Worm (Caenorhabditis elegans) whole organism, L1 larva: Measurements from ENCODE around the gene hil-6.

Experiments
- C04F5.9 ChIP-seq: sonication (generic microtip); optimal IDR thresholded peaks from 2 replicates; lab custom pipeline; 2016; ENCODE audit warnings: missing genetic modification characterization, missing compliant biosample characterization
- C16A3.4 ChIP-seq: fragments of 150-350 bp; optimal IDR thresholded peaks from 2 replicates; lab custom pipeline; 2014; ENCODE audit warnings: missing biosample characterization, missing genetic modification characterization
- C34B4.2 ChIP-seq: sonication (generic microtip); optimal IDR thresholded peaks from 2 replicates; lab custom pipeline; 2017; ENCODE audit warnings: mild to moderate bottlenecking, missing genetic modification characterization, missing compliant biosample characterization
- F16B12.6 ChIP-seq: fragments of 150-350 bp; optimal IDR thresholded peaks from 2 replicates; lab custom pipeline; 2014; ENCODE audit warnings: missing biosample characterization, missing genetic modification characterization
- aha-1 ChIP-seq: fragments of 150-350 bp; optimal IDR thresholded peaks from 2 replicates; lab custom pipeline; 2014; ENCODE audit warnings: missing biosample characterization, missing genetic modification characterization
- aly-2 ChIP-seq: fragments of 150-350 bp; optimal IDR thresholded peaks from 2 replicates; lab custom pipeline; 2014; ENCODE audit warnings: missing biosample characterization, missing genetic modification characterization
- blmp-1 ChIP-seq: fragments of 150-350 bp; optimal IDR thresholded peaks from 2 replicates; lab custom pipeline; 2014; ENCODE audit warnings: missing biosample characterization, missing genetic modification characterization
- ceh-63 ChIP-seq: fragments of 200-800 bp; sonication (Bioruptor generic); optimal IDR thresholded peaks from 2 replicates; lab custom pipeline; 2018; ENCODE audit warnings: mild to moderate bottlenecking, missing genetic modification characterization, missing compliant biosample characterization
- ceh-8 ChIP-seq: fragments of 200-800 bp; sonication (Bioruptor generic); optimal IDR thresholded peaks from 2 replicates; lab custom pipeline; 2018; ENCODE audit warnings: mild to moderate bottlenecking, missing genetic modification characterization, moderate library complexity, missing compliant biosample characterization
- ceh-90 ChIP-seq: sonication (generic microtip); optimal IDR thresholded peaks from 2 replicates; lab custom pipeline; 2016; ENCODE audit warnings: missing genetic modification characterization, missing compliant biosample characterization
- dpl-1 ChIP-seq, 3 experiments: fragments of 150-350 bp in 2 of 3; sonication (generic microtip) in 1 of 3; optimal IDR thresholded peaks; 2 replicates each; lab custom pipeline; 2014 to 2017; ENCODE audit warnings: missing biosample characterization in 3 of 3, missing genetic modification characterization in 3 of 3, missing genetic modification reagents in 3 of 3
- egl-13 ChIP-seq: sonication (generic microtip); optimal IDR thresholded peaks from 2 replicates; lab custom pipeline; 2016; ENCODE audit warnings: missing genotype, missing genetic modification reagents, missing genetic modification characterization, missing compliant biosample characterization
- egl-27 ChIP-seq, 2 experiments: fragments of 150-350 bp in 1 of 2; sonication (generic microtip); optimal IDR thresholded peaks; 3 replicates each; lab custom pipeline; 2017 to 2018; ENCODE audit warnings: missing biosample characterization in 2 of 2, missing genetic modification characterization in 2 of 2, missing genetic modification reagents in 2 of 2
- elt-2 ChIP-seq: sonication (generic microtip); optimal IDR thresholded peaks from 2 replicates; lab custom pipeline; 2016; ENCODE audit warnings: missing genetic modification characterization, mild to moderate bottlenecking, inconsistent platforms, missing compliant biosample characterization, missing genetic modification reagents
- elt-3 ChIP-seq, 6 experiments: fragments of 150-350 bp in 1 of 6; sonication (generic microtip); optimal IDR thresholded peaks; 2 replicates each; lab custom pipeline; 2017 to 2018; ENCODE audit warnings: missing biosample characterization in 6 of 6, missing genetic modification characterization in 6 of 6, inconsistent platforms in 1 of 6
- ets-5 ChIP-seq: fragments of 200-800 bp; sonication (Bioruptor generic); IDR thresholded peaks from 2 replicates; pipeline ENCODE4 v1.3.6; 2022; ENCODE audit warnings: missing genetic modification characterization, missing compliant biosample characterization
- fkh-10 ChIP-seq: sonication (generic microtip); optimal IDR thresholded peaks from 2 replicates; lab custom pipeline; 2017; ENCODE audit warnings: missing biosample characterization, missing genetic modification reagents, missing genetic modification characterization
- fkh-4 ChIP-seq: sonication (generic microtip); optimal IDR thresholded peaks from 2 replicates; lab custom pipeline; 2016; ENCODE audit warnings: missing compliant biosample characterization, missing genetic modification characterization, borderline replicate concordance
- fkh-8 ChIP-seq: sonication (generic microtip); optimal IDR thresholded peaks from 2 replicates; lab custom pipeline; 2016; ENCODE audit warnings: mild to moderate bottlenecking, missing genetic modification characterization, missing compliant biosample characterization
- fos-1 ChIP-seq: fragments of 150-350 bp; optimal IDR thresholded peaks from 2 replicates; lab custom pipeline; 2014; ENCODE audit warnings: missing biosample characterization, missing genetic modification characterization
- hpl-2 ChIP-seq: fragments of 150-350 bp; optimal IDR thresholded peaks from 2 replicates; lab custom pipeline; 2014; ENCODE audit warnings: missing biosample characterization, missing genetic modification reagents, missing genetic modification characterization
- irx-1 ChIP-seq: sonication (generic microtip); optimal IDR thresholded peaks from 2 replicates; lab custom pipeline; 2016; ENCODE audit warnings: missing genetic modification characterization, missing compliant biosample characterization
- isw-1 ChIP-seq: fragments of 200-800 bp; sonication (Bioruptor generic); IDR thresholded peaks from 2 replicates; pipeline ENCODE4 v1.3.6; 2022; ENCODE audit warnings: missing genetic modification characterization, missing compliant biosample characterization
- lin-14 ChIP-seq: fragments of 200-800 bp; sonication (Bioruptor generic); optimal IDR thresholded peaks from 2 replicates; lab custom pipeline; 2018; ENCODE audit warnings: mild to moderate bottlenecking, missing genetic modification characterization, moderate library complexity, missing compliant biosample characterization
- lin-15B ChIP-seq: fragments of 150-350 bp; sonication (generic microtip); optimal IDR thresholded peaks from 3 replicates; lab custom pipeline; 2014; ENCODE audit warnings: missing biosample characterization, missing genetic modification characterization
- lin-35 ChIP-seq, 2 experiments: fragments of 150-350 bp; optimal IDR thresholded peaks; 2 replicates each; lab custom pipeline; 2014; ENCODE audit warnings: missing biosample characterization in 2 of 2, missing genetic modification characterization in 2 of 2, missing genetic modification reagents in 2 of 2
- lin-39 ChIP-seq: fragments of 150-350 bp; optimal IDR thresholded peaks from 2 replicates; lab custom pipeline; 2014; ENCODE audit warnings: missing biosample characterization, missing genetic modification reagents, missing genetic modification characterization
- lir-3 ChIP-seq: sonication (generic microtip); optimal IDR thresholded peaks from 2 replicates; lab custom pipeline; 2016; ENCODE audit warnings: mild to moderate bottlenecking, missing genetic modification characterization, moderate library complexity, missing compliant biosample characterization; ENCODE audit not compliant: poor library complexity
- mab-9 ChIP-seq: fragments of 200-800 bp; sonication (Bioruptor generic); IDR thresholded peaks from 2 replicates; pipeline ENCODE4 v1.3.6; 2022; ENCODE audit warnings: missing genetic modification reagents, missing genetic modification characterization, missing compliant biosample characterization
- mdl-1 ChIP-seq, 2 experiments: fragments of 150-350 bp; optimal IDR thresholded peaks; 2 replicates each; lab custom pipeline; 2014 to 2017; ENCODE audit warnings: missing biosample characterization in 2 of 2, missing genetic modification characterization in 2 of 2, inconsistent platforms in 1 of 2
- nhr-20 ChIP-seq: sonication (generic microtip); optimal IDR thresholded peaks from 2 replicates; lab custom pipeline; 2016; ENCODE audit warnings: mild to moderate bottlenecking, missing genetic modification characterization, missing compliant biosample characterization
- nhr-237 ChIP-seq: fragments of 150-350 bp; optimal IDR thresholded peaks from 2 replicates; lab custom pipeline; 2014; ENCODE audit warnings: missing biosample characterization, missing genetic modification characterization
- nhr-28 ChIP-seq: fragments of 150-350 bp; optimal IDR thresholded peaks from 2 replicates; lab custom pipeline; 2014; ENCODE audit warnings: missing biosample characterization, missing genetic modification characterization
- nhr-76 ChIP-seq: sonication (generic microtip); optimal IDR thresholded peaks from 2 replicates; lab custom pipeline; 2017; ENCODE audit warnings: missing biosample characterization, missing genetic modification characterization
- nhr-85 ChIP-seq: sonication (generic microtip); peaks from one replicate; lab custom pipeline; 2016; ENCODE audit warnings: missing genetic modification characterization, inconsistent platforms, missing compliant biosample characterization
- pax-3 ChIP-seq: fragments of 200-800 bp; sonication (Bioruptor generic); optimal IDR thresholded peaks from 2 replicates; lab custom pipeline; 2018; ENCODE audit warnings: mild to moderate bottlenecking, missing genetic modification characterization, moderate library complexity, missing compliant biosample characterization
- pqm-1 ChIP-seq: sonication (generic microtip); optimal IDR thresholded peaks from 3 replicates; lab custom pipeline; 2017; ENCODE audit warnings: missing biosample characterization, missing genetic modification characterization
- rnt-1 ChIP-seq: sonication (generic microtip); optimal IDR thresholded peaks from 2 replicates; lab custom pipeline; 2016; ENCODE audit warnings: mild to moderate bottlenecking, missing genetic modification characterization, moderate library complexity, missing compliant biosample characterization
- skn-1 ChIP-seq: fragments of 150-350 bp; optimal IDR thresholded peaks from 2 replicates; lab custom pipeline; 2014; ENCODE audit warnings: missing biosample characterization, missing genetic modification characterization
- snu-23 ChIP-seq: sonication (generic microtip); optimal IDR thresholded peaks from 2 replicates; lab custom pipeline; 2016; ENCODE audit warnings: missing genetic modification characterization, missing compliant biosample characterization
- sox-4 ChIP-seq: sonication (generic microtip); optimal IDR thresholded peaks from 2 replicates; lab custom pipeline; 2016; ENCODE audit warnings: missing genetic modification characterization, missing compliant biosample characterization
- sptf-1 ChIP-seq: fragments of 150-350 bp; optimal IDR thresholded peaks from 2 replicates; lab custom pipeline; 2014; ENCODE audit warnings: missing biosample characterization, missing genetic modification characterization
- sup-37 ChIP-seq: fragments of 200-800 bp; sonication (Bioruptor generic); optimal IDR thresholded peaks from 2 replicates; lab custom pipeline; 2018; ENCODE audit warnings: mild to moderate bottlenecking, missing genetic modification characterization, missing compliant biosample characterization
- tlp-1 ChIP-seq: fragments of 150-350 bp; optimal IDR thresholded peaks from 2 replicates; lab custom pipeline; 2014; ENCODE audit warnings: missing biosample characterization, missing genetic modification characterization
- unc-62 ChIP-seq: fragments of 150-350 bp; optimal IDR thresholded peaks from 2 replicates; lab custom pipeline; 2014; ENCODE audit warnings: missing biosample characterization, missing genetic modification reagents, missing genetic modification characterization
- unc-86 ChIP-seq: sonication (generic microtip); optimal IDR thresholded peaks from 2 replicates; lab custom pipeline; 2016; ENCODE audit warnings: missing genetic modification characterization, missing compliant biosample characterization
- xbp-1 ChIP-seq: sonication (generic microtip); optimal IDR thresholded peaks from 2 replicates; lab custom pipeline; 2016; ENCODE audit warnings: missing genetic modification characterization, missing compliant biosample characterization
- zag-1 ChIP-seq: fragments of 150-350 bp; optimal IDR thresholded peaks from 2 replicates; lab custom pipeline; 2014; ENCODE audit warnings: missing biosample characterization, missing genetic modification characterization
- zip-4 ChIP-seq: fragments of 200-800 bp; sonication (Bioruptor generic); optimal IDR thresholded peaks from 2 replicates; lab custom pipeline; 2018; ENCODE audit warnings: mild to moderate bottlenecking, missing genetic modification characterization, moderate library complexity, missing compliant biosample characterization
- ztf-4 ChIP-seq: fragments of 150-350 bp; optimal IDR thresholded peaks from 2 replicates; lab custom pipeline; 2014; ENCODE audit warnings: missing biosample characterization, missing genetic modification characterization

Gene hil-6

ce11 chrV:2067985-2068499 lies 36.7 kb upstream of the hil-6 start, which contains the start of gene lbp-9 (continued):
- TF ChIP-seq xbp-1 (tag; lab: Kevin White, UChicago) (peak; percentile 35), snu-23 (peak; percentile 80), skn-1 (peak; percentile 74), nhr-20 (tag; lab: Kevin White, UChicago) (peak; percentile 88), fos-1 (no peak), fkh-4 (no peak)

ce11 chrV:2067419-2067818 lies 36.1 kb upstream of the hil-6 start:
- TF ChIP-seq egl-27 (tag; optimal IDR thresholded peaks at IDR 0.05; lab: Kevin White, UChicago), result no peak
- TF ChIP-seq pqm-1 (tag; lab: Kevin White, UChicago), result no peak
- no peak for TF ChIP-seq pax-3 (tag; lab: Kevin White, UChicago)
- TF ChIP-seq irx-1 (tag; lab: Kevin White, UChicago), result no peak
- no peak for TF ChIP-seq sox-4 (tag; lab: Kevin White, UChicago)
- TF ChIP-seq nhr-76 (tag; lab: Kevin White, UChicago), result no peak
- TF ChIP-seq lin-39 (tag; lab: Kevin White, UChicago), result no peak
- no peak for TF ChIP-seq elt-2
- no peak for TF ChIP-seq hpl-2 (GFP tag; lab: Kevin White, UChicago)
- no peak for TF ChIP-seq lir-3 (tag; lab: Kevin White, UChicago)
- TF ChIP-seq mdl-1 (tag; optimal IDR thresholded peaks at IDR 0.05; lab: Kevin White, UChicago), result no peak
- no peak for TF ChIP-seq rnt-1 (tag; lab: Kevin White, UChicago)
- TF ChIP-seq C34B4.2 (tag; lab: Kevin White, UChicago), result no peak
- no peak for TF ChIP-seq egl-13 (tag; lab: Kevin White, UChicago)
- no peak for TF ChIP-seq C04F5.9 (tag; lab: Kevin White, UChicago)
- TF ChIP-seq tlp-1 (tag; lab: Kevin White, UChicago), result no peak
- TF ChIP-seq, all 84 proteins: peak for 0

- no peak for TF ChIP-seq ceh-90
- TF ChIP-seq ets-5 (GFP tag; lab: Robert Waterston, UW), result no peak
- TF ChIP-seq zag-1, result no peak
- TF ChIP-seq ceh-63 (GFP tag; lab: Kevin White, UChicago), result no peak
- TF ChIP-seq zip-4, result no peak
- TF ChIP-seq F16B12.6 (tag; lab: Kevin White, UChicago), result no peak
- no peak for TF ChIP-seq elt-3 (tag; optimal IDR thresholded peaks at IDR 0.05; lab: Kevin White, UChicago)
- no peak for TF ChIP-seq sup-37 (GFP tag; lab: Kevin White, UChicago)
- TF ChIP-seq blmp-1 (tag; lab: Kevin White, UChicago), result peak; percentile 54
- TF ChIP-seq sptf-1 (tag; lab: Kevin White, UChicago), result no peak
- no peak for TF ChIP-seq lin-14
- TF ChIP-seq mab-9 (GFP tag; lab: Robert Waterston, UW), result no peak
- TF ChIP-seq isw-1, result no peak
- no peak for TF ChIP-seq lin-39 (tag; lab: Kevin White, UChicago)
- TF ChIP-seq skn-1, result peak; percentile 22
- TF ChIP-seq dpl-1 (GFP tag; optimal IDR thresholded peaks at IDR 0.05; lab: Kevin White, UChicago), result no peak
- TF ChIP-seq nhr-85 (tag; lab: Kevin White, UChicago), result peak; percentile 31
- peak in 1 of 2 experiments; percentile 33 for TF ChIP-seq lin-35 (GFP tag; optimal IDR thresholded peaks at IDR 0.05; lab: Kevin White, UChicago)
- no peak for TF ChIP-seq unc-86 (tag; lab: Kevin White, UChicago)
- no peak for TF ChIP-seq nhr-237 (tag; lab: Kevin White, UChicago)
- TF ChIP-seq fkh-8, result no peak
- no peak for TF ChIP-seq nhr-28 (tag; lab: Kevin White, UChicago)
- no peak for TF ChIP-seq aly-2 (tag; lab: Kevin White, UChicago)
- no peak for TF ChIP-seq fkh-10 (GFP tag; lab: Kevin White, UChicago)
- no peak for TF ChIP-seq unc-62 (GFP tag; lab: Kevin White, UChicago)
- TF ChIP-seq nhr-20 (tag; lab: Kevin White, UChicago), result peak; percentile 27
- TF ChIP-seq ceh-8 (GFP tag; lab: Kevin White, UChicago), result no peak
- TF ChIP-seq pax-3 (tag; lab: Kevin White, UChicago), result no peak
- TF ChIP-seq C16A3.4, result no peak
- no peak for TF ChIP-seq aha-1 (tag; lab: Kevin White, UChicago)
- TF ChIP-seq ztf-4 (tag; lab: Kevin White, UChicago), result no peak
- peak; percentile 39 for TF ChIP-seq snu-23
- no peak for TF ChIP-seq lin-15B (tag; lab: Kevin White, UChicago)
Observed at ce11 chrV:2066780-2067179, 35.4 kb upstream of the hil-6 start, which contains the start of gene nhr-86. Gene nhr-86 (minus strand): TSS chrV:2066850.
